Fruit fly (Drosophila melanogaster) whole organism, embryonic: ENCODE results near the gene AGO2.

Experiments
- B-H1 ChIP-seq: fragments of 200-800 bp; sonication (Bioruptor generic); IDR thresholded peaks from 3 replicates; pipeline ENCODE4 v1.3.6; 2022; ENCODE audit warnings: missing biosample characterization, missing genetic modification characterization
- Blimp-1 ChIP-seq: fragments of 200-800 bp; sonication (Bioruptor generic); optimal IDR thresholded peaks from 3 replicates; lab custom pipeline; 2018; ENCODE audit warnings: missing biosample characterization, missing genetic modification characterization, mild to moderate bottlenecking, moderate library complexity, missing genetic modification reagents
- CG13296 ChIP-seq: fragments of 200-800 bp; sonication (Bioruptor generic); optimal IDR thresholded peaks from 3 replicates; lab custom pipeline; 2018; ENCODE audit warnings: missing biosample characterization, mild to moderate bottlenecking, missing genetic modification characterization
- CG13424 ChIP-seq: fragments of 200-800 bp; sonication (Bioruptor generic); optimal IDR thresholded peaks from 2 replicates; lab custom pipeline; 2019; ENCODE audit warnings: missing biosample characterization, mild to moderate bottlenecking, missing genetic modification characterization, moderate library complexity
- CG14667 ChIP-seq: fragments of 200-800 bp; sonication (Bioruptor generic); IDR thresholded peaks from 2 replicates; pipeline ENCODE4 v1.3.6; 2022; ENCODE audit warnings: missing biosample characterization, missing genetic modification characterization
- CG14710 ChIP-seq: fragments of 200-800 bp; sonication (Bioruptor generic); optimal IDR thresholded peaks from 3 replicates; lab custom pipeline; 2019; ENCODE audit warnings: missing biosample characterization, mild to moderate bottlenecking, missing genetic modification characterization, moderate library complexity
- CG15011 ChIP-seq: fragments of 200-800 bp; sonication (Bioruptor generic); optimal IDR thresholded peaks from 3 replicates; lab custom pipeline; 2018; ENCODE audit warnings: missing biosample characterization, mild to moderate bottlenecking, missing genetic modification characterization
- CG16815 ChIP-seq: fragments of 200-800 bp; sonication (Bioruptor generic); optimal IDR thresholded peaks from 3 replicates; lab custom pipeline; 2017; ENCODE audit warnings: missing biosample characterization, mild to moderate bottlenecking, missing genetic modification characterization
- CG2129 ChIP-seq: fragments of 200-800 bp; sonication (Bioruptor generic); IDR thresholded peaks from 2 replicates; pipeline ENCODE4 v1.3.6; 2022; ENCODE audit warnings: missing biosample characterization, missing genetic modification characterization; ENCODE audit not compliant: partially characterized antibody
- CG3847 ChIP-seq: fragments of 200-800 bp; sonication (Bioruptor generic); IDR thresholded peaks from 2 replicates; pipeline ENCODE4 v1.3.6; 2022; ENCODE audit warnings: missing biosample characterization, missing genetic modification characterization
- CG5953 ChIP-seq: fragments of 200-800 bp; sonication (Bioruptor generic); IDR thresholded peaks from 2 replicates; pipeline ENCODE4 v1.3.6; 2022; ENCODE audit warnings: missing biosample characterization, missing genetic modification characterization
- CG7745 ChIP-seq: fragments of 200-800 bp; sonication (Bioruptor generic); optimal IDR thresholded peaks from 2 replicates; lab custom pipeline; 2018; ENCODE audit warnings: missing biosample characterization, mild to moderate bottlenecking, missing genetic modification characterization, moderate library complexity
- CG7786 ChIP-seq: fragments of 200-800 bp; sonication (Bioruptor generic); optimal IDR thresholded peaks from 2 replicates; lab custom pipeline; 2016; ENCODE audit warnings: missing biosample characterization, missing genetic modification characterization
- CG7928 ChIP-seq: fragments of 200-800 bp; sonication (Bioruptor generic); optimal IDR thresholded peaks from 2 replicates; lab custom pipeline; 2017; ENCODE audit warnings: missing biosample characterization, mild to moderate bottlenecking, missing genetic modification characterization
- CG7963 ChIP-seq: fragments of 200-800 bp; sonication (Bioruptor generic); IDR thresholded peaks from 3 replicates; pipeline ENCODE4 v1.3.6; 2022; ENCODE audit warnings: missing biosample characterization, missing genetic modification characterization; ENCODE audit not compliant: partially characterized antibody
- CG9215 ChIP-seq: fragments of 200-800 bp; sonication (Bioruptor generic); IDR thresholded peaks from 2 replicates; pipeline ENCODE4 v1.3.6; 2022; ENCODE audit warnings: missing biosample characterization, missing genetic modification characterization
- CG9609 ChIP-seq: fragments of 200-800 bp; sonication (Bioruptor generic); optimal IDR thresholded peaks from 3 replicates; lab custom pipeline; 2016; ENCODE audit warnings: missing biosample characterization, missing genetic modification characterization
- CG9727 ChIP-seq: fragments of 200-800 bp; sonication (Bioruptor generic); optimal IDR thresholded peaks from 3 replicates; lab custom pipeline; 2017; ENCODE audit warnings: missing biosample characterization, mild to moderate bottlenecking, missing genetic modification characterization
- CG9797 ChIP-seq: fragments of 200-800 bp; sonication (Bioruptor generic); optimal IDR thresholded peaks from 3 replicates; lab custom pipeline; 2018; ENCODE audit warnings: missing biosample characterization, mild to moderate bottlenecking, missing genetic modification characterization
- CG9932 ChIP-seq: fragments of 200-800 bp; sonication (Bioruptor generic); IDR thresholded peaks from 2 replicates; pipeline ENCODE4 v1.3.6; 2022; ENCODE audit warnings: missing biosample characterization, missing genetic modification characterization
- Camta ChIP-seq: fragments of 200-800 bp; sonication (Bioruptor generic); optimal IDR thresholded peaks from 2 replicates; lab custom pipeline; 2016; ENCODE audit warnings: missing biosample characterization, missing genetic modification characterization
- CkIIα-i1 ChIP-seq: fragments of 200-800 bp; sonication (Bioruptor generic); IDR thresholded peaks from 2 replicates; pipeline ENCODE4 v1.3.6; 2022; ENCODE audit warnings: missing biosample characterization, missing genetic modification characterization
- Dfd ChIP-seq, 2 experiments: fragments of >200 bp; optimal IDR thresholded peaks; 2 replicates each; lab custom pipeline; 2017; ENCODE audit warnings: missing biosample characterization in 2 of 2, missing genetic modification characterization in 2 of 2
- Doc2 ChIP-seq: fragments of 200-800 bp; sonication (Bioruptor generic); IDR thresholded peaks from 2 replicates; pipeline ENCODE4 v1.3.6; 2022; ENCODE audit warnings: missing biosample characterization, missing genetic modification characterization
- HLH3B ChIP-seq: fragments of 200-800 bp; sonication (Bioruptor generic); IDR thresholded peaks from 2 replicates; pipeline ENCODE4 v1.3.6; 2022; ENCODE audit warnings: missing biosample characterization, missing genetic modification characterization
- Hmx ChIP-seq: fragments of 200-800 bp; sonication (Bioruptor generic); optimal IDR thresholded peaks from 2 replicates; lab custom pipeline; 2016; ENCODE audit warnings: missing biosample characterization, missing genetic modification characterization
- Mad ChIP-seq: fragments of 200-800 bp; sonication (Bioruptor generic); optimal IDR thresholded peaks from 2 replicates; lab custom pipeline; 2016; ENCODE audit warnings: missing biosample characterization, missing genetic modification characterization
- Nf-YB ChIP-seq: fragments of 200-800 bp; sonication (Bioruptor generic); optimal IDR thresholded peaks from 3 replicates; lab custom pipeline; 2019; ENCODE audit warnings: missing biosample characterization, mild to moderate bottlenecking, missing genetic modification characterization, moderate library complexity
- Optix ChIP-seq: fragments of 200-800 bp; sonication (Bioruptor generic); IDR thresholded peaks from 3 replicates; pipeline ENCODE4 v1.3.6; 2022; ENCODE audit warnings: missing biosample characterization, missing genetic modification characterization
- Rx ChIP-seq: fragments of 200-800 bp; sonication (Bioruptor generic); IDR thresholded peaks from 2 replicates; pipeline ENCODE4 v1.3.6; 2022; ENCODE audit warnings: missing biosample characterization, missing genetic modification characterization
- Six4 ChIP-seq: fragments of 200-800 bp; sonication (Bioruptor generic); optimal IDR thresholded peaks from 2 replicates; lab custom pipeline; 2016; ENCODE audit warnings: missing biosample characterization, missing genetic modification characterization
- ab ChIP-seq: fragments of 200-800 bp; sonication (Bioruptor generic); optimal IDR thresholded peaks from 2 replicates; lab custom pipeline; 2016; ENCODE audit warnings: missing biosample characterization, missing genetic modification characterization
- abd-A ChIP-seq: fragments of 200-800 bp; sonication (Bioruptor generic); optimal IDR thresholded peaks from 3 replicates; lab custom pipeline; 2019; ENCODE audit warnings: missing biosample characterization, mild to moderate bottlenecking, missing genetic modification characterization, moderate library complexity
- da ChIP-seq: fragments of 200-800 bp; sonication (Bioruptor generic); optimal IDR thresholded peaks from 2 replicates; lab custom pipeline; 2016; ENCODE audit warnings: missing biosample characterization, missing genetic modification characterization
- disco-r ChIP-seq: fragments of 200-800 bp; sonication (Bioruptor generic); optimal IDR thresholded peaks from 2 replicates; lab custom pipeline; 2016; ENCODE audit warnings: missing biosample characterization, missing genetic modification characterization
- dpn ChIP-seq, 2 experiments: fragments of 200-800 bp; sonication (Bioruptor generic); optimal IDR thresholded peaks; 3 replicates each; lab custom pipeline; 2016; ENCODE audit warnings: missing biosample characterization in 2 of 2, missing genetic modification characterization in 2 of 2
- ems ChIP-seq: fragments of 200-800 bp; sonication (Bioruptor generic); optimal IDR thresholded peaks from 3 replicates; lab custom pipeline; 2016; ENCODE audit warnings: missing biosample characterization, missing genetic modification characterization
- gcm ChIP-seq: fragments of 200-800 bp; sonication (Bioruptor generic); optimal IDR thresholded peaks from 2 replicates; lab custom pipeline; 2019; ENCODE audit warnings: missing biosample characterization, mild to moderate bottlenecking, missing genetic modification characterization, moderate library complexity
- her ChIP-seq: fragments of 200-800 bp; sonication (Bioruptor generic); optimal IDR thresholded peaks from 2 replicates; lab custom pipeline; 2016; ENCODE audit warnings: missing biosample characterization, missing genetic modification characterization
- kah ChIP-seq: fragments of 200-800 bp; sonication (Bioruptor generic); optimal IDR thresholded peaks from 2 replicates; lab custom pipeline; 2018; ENCODE audit warnings: missing biosample characterization, mild to moderate bottlenecking, missing genetic modification characterization
- oc ChIP-seq: fragments of 200-800 bp; sonication (Bioruptor generic); optimal IDR thresholded peaks from 2 replicates; lab custom pipeline; 2018; ENCODE audit warnings: missing biosample characterization, mild to moderate bottlenecking, missing genetic modification characterization, moderate library complexity
- peb ChIP-seq: fragments of 200-800 bp; sonication (Bioruptor generic); IDR thresholded peaks from 2 replicates; pipeline ENCODE4 v1.3.6; 2022; ENCODE audit warnings: missing biosample characterization, missing genetic modification characterization
- pnt ChIP-seq: fragments of 200-800 bp; sonication (Bioruptor generic); optimal IDR thresholded peaks from 3 replicates; lab custom pipeline; 2016; ENCODE audit warnings: missing biosample characterization, missing genetic modification characterization
- pros ChIP-seq: fragments of 200-800 bp; sonication (Bioruptor generic); optimal IDR thresholded peaks from 3 replicates; lab custom pipeline; 2019; ENCODE audit warnings: missing biosample characterization, mild to moderate bottlenecking, missing genetic modification characterization, moderate library complexity
- pzg ChIP-seq: fragments of 200-800 bp; sonication (Bioruptor generic); optimal IDR thresholded peaks from 3 replicates; lab custom pipeline; 2018; ENCODE audit warnings: missing biosample characterization, mild to moderate bottlenecking, missing genetic modification characterization, moderate library complexity
- row ChIP-seq: fragments of 200-800 bp; sonication (Bioruptor generic); IDR thresholded peaks from 3 replicates; pipeline ENCODE4 v1.3.6; 2022; ENCODE audit warnings: missing biosample characterization, missing genetic modification characterization
- sima ChIP-seq: fragments of 200-800 bp; sonication (Bioruptor generic); optimal IDR thresholded peaks from 2 replicates; lab custom pipeline; 2016; ENCODE audit warnings: missing biosample characterization, missing genetic modification characterization
- slou ChIP-seq: fragments of 200-800 bp; sonication (Bioruptor generic); optimal IDR thresholded peaks from 3 replicates; lab custom pipeline; 2016; ENCODE audit warnings: missing biosample characterization, missing genetic modification characterization
- unc-4 ChIP-seq: fragments of 200-800 bp; sonication (Bioruptor generic); IDR thresholded peaks from 2 replicates; pipeline ENCODE4 v1.3.6; 2022; ENCODE audit warnings: missing biosample characterization, missing genetic modification characterization; ENCODE audit not compliant: partially characterized antibody
- wor ChIP-seq: fragments of 200-800 bp; sonication (Bioruptor generic); IDR thresholded peaks from 2 replicates; pipeline ENCODE4 v1.3.6; 2022; ENCODE audit warnings: missing biosample characterization, missing genetic modification characterization

Gene AGO2

DNA sequence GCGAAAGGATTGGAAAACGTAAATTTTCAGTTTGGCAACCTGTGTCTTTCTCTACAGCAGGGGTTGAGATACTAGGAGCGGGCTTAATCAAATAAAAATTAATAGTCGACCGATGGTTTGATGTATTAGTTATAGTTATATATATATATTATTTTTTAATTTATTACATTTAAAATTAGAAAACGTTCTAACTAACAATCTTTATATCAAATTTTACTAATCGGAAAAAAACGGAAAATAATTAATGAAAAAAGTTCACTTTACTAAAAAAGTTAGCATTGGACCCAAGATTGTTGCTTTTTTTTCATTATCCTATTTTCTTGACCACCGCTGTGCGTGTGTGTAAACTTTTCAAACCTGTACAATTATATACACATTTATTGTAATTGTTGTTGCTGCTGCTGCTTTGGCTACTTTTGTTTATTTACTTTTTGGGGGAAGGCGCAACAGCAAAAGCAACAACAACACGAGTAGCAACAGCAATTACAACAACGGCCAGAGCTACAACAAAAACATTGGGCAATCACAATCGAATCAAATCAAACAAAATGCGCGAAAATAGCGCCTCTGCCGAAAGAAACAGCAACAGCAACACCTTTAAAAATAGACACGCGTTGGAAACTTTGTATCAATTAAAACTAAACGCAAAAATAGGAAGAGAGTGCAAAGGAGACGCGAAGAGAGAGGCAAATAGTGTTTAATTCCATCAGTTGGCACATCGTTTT is 38.8 kb downstream of the AGO2 start (continued):
- TF ChIP-seq Mad (no peak), Nf-YB (GFP tag; lab: Kevin White, UChicago) (peak; percentile 41), ems (GFP tag; lab: Kevin White, UChicago) (no peak), CG3847 (GFP tag; lab: Robert Waterston, UW) (peak; percentile 36), CG9727 (GFP tag; lab: Kevin White, UChicago) (peak; percentile 69), CG16815 (GFP tag; lab: Kevin White, UChicago) (no peak), CG9609 (GFP tag; lab: Kevin White, UChicago) (no peak), HLH3B (GFP tag; lab: Robert Waterston, UW) (peak; percentile 48), slou (GFP tag; lab: Kevin White, UChicago) (no peak), wor (GFP tag; lab: Robert Waterston, UW) (peak; percentile 38; the same call in 1 of the 2 replicates), disco-r (GFP tag; lab: Kevin White, UChicago) (no peak), pros (GFP tag; lab: Kevin White, UChicago) (no peak), CG13296 (GFP tag; lab: Kevin White, UChicago) (peak; percentile 74), kah (GFP tag; lab: Kevin White, UChicago) (peak; percentile 19), Blimp-1 (GFP tag; lab: Kevin White, UChicago) (peak; percentile 59), CG13424 (tag; lab: Kevin White, UChicago) (peak; percentile 71), CG7786 (no peak), CG14667 (GFP tag; lab: Robert Waterston, UW) (no peak), pzg (GFP tag; lab: Kevin White, UChicago) (no peak), peb (GFP tag; lab: Robert Waterston, UW) (no peak), CG7963 (GFP tag; lab: Robert Waterston, UW) (no peak), sima (no peak), ab (GFP tag; lab: Kevin White, UChicago) (no peak), Dfd (GFP tag; optimal IDR thresholded peaks at IDR 0.05; lab: Kevin White, UChicago) (no peak), CG15011 (no peak), da (GFP tag; lab: Kevin White, UChicago) (no peak), Doc2 (GFP tag; lab: Robert Waterston, UW) (no peak), CG9932 (GFP tag; lab: Robert Waterston, UW) (0 out of 2 replicates have a peak, but pooled peaks have one; percentile 27), her (GFP tag; lab: Kevin White, UChicago) (no peak), CG9215 (no peak; the same call in 1 of the 2 replicates), row (peak; percentile 58), Hmx (GFP tag; lab: Kevin White, UChicago) (no peak), Camta (GFP tag; lab: Kevin White, UChicago) (no peak), CG5953 (no peak), dpn (GFP tag; optimal IDR thresholded peaks at IDR 0.05; lab: Kevin White, UChicago) (peak in 1 of 2 experiments; percentile 11), Optix (GFP tag; lab: Robert Waterston, UW) (no peak), CG7745 (tag; lab: Kevin White, UChicago) (no peak), B-H1 (GFP tag; lab: Robert Waterston, UW) (no peak; the same call in 1 of the 3 replicates), abd-A (tag; lab: Kevin White, UChicago) (no peak), CG9797 (GFP tag; lab: Kevin White, UChicago) (no peak), Six4 (GFP tag; lab: Kevin White, UChicago) (no peak), gcm (GFP tag; lab: Kevin White, UChicago) (peak; percentile 60), CG7928 (GFP tag; lab: Kevin White, UChicago) (no peak), CkIIα-i1 (GFP tag; lab: Robert Waterston, UW) (no peak), Rx (GFP tag; lab: Robert Waterston, UW) (no peak), unc-4 (GFP tag; lab: Robert Waterston, UW) (no peak), oc (peak; percentile 33), pnt (GFP tag; lab: Kevin White, UChicago) (no peak), CG14710 (tag; lab: Kevin White, UChicago) (peak; percentile 25), CG2129 (GFP tag; lab: Robert Waterston, UW) (no peak)
